Worm (Caenorhabditis elegans) whole organism, L3 larva: ENCODE measurements around the gene M03F8.7.

ENCODE experiments used
- egl-5 ChIP-seq: fragments of 150-350 bp; optimal IDR thresholded peaks from 2 replicates; lab custom pipeline; 2017; ENCODE audit warnings: missing biosample characterization, missing genetic modification reagents, missing genetic modification characterization, inconsistent platforms
- jun-1 ChIP-seq: fragments of 150-350 bp; optimal IDR thresholded peaks from 2 replicates; lab custom pipeline; 2014; ENCODE audit warnings: missing biosample characterization, missing genetic modification reagents, missing genetic modification characterization
- lin-39 ChIP-seq: fragments of 150-350 bp; optimal IDR thresholded peaks from 2 replicates; lab custom pipeline; 2018; ENCODE audit warnings: missing biosample characterization, missing genetic modification reagents, missing genetic modification characterization
- pqm-1 ChIP-seq: fragments of 150-350 bp; optimal IDR thresholded peaks from 2 replicates; lab custom pipeline; 2017; ENCODE audit warnings: missing biosample characterization, missing genetic modification characterization, inconsistent platforms

ce11 chrV:5953086-5953485 lies 16.3 kb downstream of the M03F8.7 start:
- TF ChIP-seq lin-39 (tag; lab: Kevin White, UChicago) (no peak), pqm-1 (tag; lab: Kevin White, UChicago) (no peak), jun-1 (tag; lab: Kevin White, UChicago) (no peak), egl-5 (no peak)
